Worm (Caenorhabditis elegans): Measurements from ENCODE around the gene F26F4.5.

Gene F26F4.5

ce11 chrIII:4879445-4879844 is 11.6 kb downstream of the F26F4.5 start, which contains the start of gene C35D10.1:
TSS of gene C35D10.1 (plus strand) at chrIII:4879745.
- TF ChIP-seq dao-5 (tag; optimal IDR thresholded peaks at IDR 0.05): no peak
- TF ChIP-seq W03F9.2 (tag; optimal IDR thresholded peaks at IDR 0.05): no peak
- no peak for TF ChIP-seq him-1 (tag; optimal IDR thresholded peaks at IDR 0.05)

ce11 chrIII:4878281-4878680 is 12.8 kb downstream of the F26F4.5 start, which contains the start of the genes tost-1 and arx-6:
TSS of gene tost-1 (minus strand) at chrIII:4878311.
TSS of gene arx-6 (plus strand) at chrIII:4878658.
- TF ChIP-seq dao-5 (tag; optimal IDR thresholded peaks at IDR 0.05) (no peak), him-1 (tag; optimal IDR thresholded peaks at IDR 0.05) (no peak), W03F9.2 (tag; optimal IDR thresholded peaks at IDR 0.05) (no peak)

- TF ChIP-seq him-1 (tag; optimal IDR thresholded peaks at IDR 0.05) (no peak), dao-5 (tag; optimal IDR thresholded peaks at IDR 0.05) (no peak)
These were observed 15.4 kb downstream of the F26F4.5 start for ce11 chrIII:4875663-4876062.

- TF ChIP-seq him-1 (tag; optimal IDR thresholded peaks at IDR 0.05): no peak
- TF ChIP-seq dao-5 (tag; optimal IDR thresholded peaks at IDR 0.05): no peak
- no peak for TF ChIP-seq W03F9.2 (tag; optimal IDR thresholded peaks at IDR 0.05)
These were observed 16.4 kb downstream of the F26F4.5 start, which contains the start of gene C35D10.12 for ce11 chrIII:4874671-4875070. TSS of gene C35D10.12 (minus strand) at chrIII:4874771.

- TF ChIP-seq W03F9.2 (tag; optimal IDR thresholded peaks at IDR 0.05) (no peak), dao-5 (tag; optimal IDR thresholded peaks at IDR 0.05) (no peak), him-1 (tag; optimal IDR thresholded peaks at IDR 0.05) (no peak)
These were observed 17.7 kb downstream of the F26F4.5 start for ce11 chrIII:4873395-4873794.

- no peak for TF ChIP-seq him-1 (tag; optimal IDR thresholded peaks at IDR 0.05)
- TF ChIP-seq W03F9.2 (tag; optimal IDR thresholded peaks at IDR 0.05): no peak
- no peak for TF ChIP-seq dao-5 (tag; optimal IDR thresholded peaks at IDR 0.05)
These were observed 20.6 kb downstream of the F26F4.5 start, which contains the start of gene gipc-1 for ce11 chrIII:4870478-4870877. TSS of gene gipc-1 (plus strand) at chrIII:4870778.

- TF ChIP-seq dao-5 (tag; optimal IDR thresholded peaks at IDR 0.05): no peak
These were observed 22.4 kb downstream of the F26F4.5 start, which contains the start of the genes msd-4 and C35D10.3 for ce11 chrIII:4868643-4869042. TSS of gene msd-4 (minus strand) at chrIII:4868743. TSS of gene C35D10.3 (plus strand) at chrIII:4868921.

- TF ChIP-seq dao-5 (tag; optimal IDR thresholded peaks at IDR 0.05) (no peak), W03F9.2 (tag; optimal IDR thresholded peaks at IDR 0.05) (no peak), him-1 (tag; optimal IDR thresholded peaks at IDR 0.05) (no peak)
These were observed 24.3 kb downstream of the F26F4.5 start, which contains the start of gene C35D10.17 for ce11 chrIII:4866762-4867161. TSS of gene C35D10.17 (plus strand) at chrIII:4867062.

ce11 chrIII:4863127-4863526 is 27.9 kb downstream of the F26F4.5 start, which contains the start of gene coq-8:
TSS of gene coq-8 (plus strand) at chrIII:4863427.
- TF ChIP-seq dao-5 (tag; optimal IDR thresholded peaks at IDR 0.05) (no peak), him-1 (tag; optimal IDR thresholded peaks at IDR 0.05) (no peak), W03F9.2 (tag; optimal IDR thresholded peaks at IDR 0.05) (no peak)

ce11 chrIII:4861744-4862401 is 29.2 kb downstream of the F26F4.5 start, which contains the start of the genes C35D10.10 and C35D10.5:
TSS of gene C35D10.10 (minus strand) at chrIII:4861794.
TSS of gene C35D10.5 (plus strand) at chrIII:4862351.
- TF ChIP-seq him-1 (tag; optimal IDR thresholded peaks at IDR 0.05) (no peak), W03F9.2 (tag; optimal IDR thresholded peaks at IDR 0.05) (no peak), dao-5 (tag; optimal IDR thresholded peaks at IDR 0.05) (no peak)

ce11 chrIII:4859039-4859438 is 32.0 kb downstream of the F26F4.5 start, which contains the start of gene C35D10.6:
TSS of gene C35D10.6 (plus strand) at chrIII:4859339.
- TF ChIP-seq dao-5 (tag; optimal IDR thresholded peaks at IDR 0.05) (no peak), him-1 (tag; optimal IDR thresholded peaks at IDR 0.05) (no peak)

ce11 chrIII:4856992-4857391 is 34.1 kb downstream of the F26F4.5 start:
- TF ChIP-seq dao-5 (tag; optimal IDR thresholded peaks at IDR 0.05): no peak
- TF ChIP-seq W03F9.2 (tag; optimal IDR thresholded peaks at IDR 0.05): no peak
- TF ChIP-seq him-1 (tag; optimal IDR thresholded peaks at IDR 0.05): no peak

ce11 chrIII:4856109-4856508 is 34.9 kb downstream of the F26F4.5 start, which contains the start of gene C35D10.7:
TSS of gene C35D10.7 (plus strand) at chrIII:4856193.
- no peak for TF ChIP-seq him-1 (tag; optimal IDR thresholded peaks at IDR 0.05)
- TF ChIP-seq W03F9.2 (tag; optimal IDR thresholded peaks at IDR 0.05): no peak
- TF ChIP-seq dao-5 (tag; optimal IDR thresholded peaks at IDR 0.05): no peak

- no peak for TF ChIP-seq dao-5 (tag; optimal IDR thresholded peaks at IDR 0.05)
- no peak for TF ChIP-seq W03F9.2 (tag; optimal IDR thresholded peaks at IDR 0.05)
- no peak for TF ChIP-seq him-1 (tag; optimal IDR thresholded peaks at IDR 0.05)
These were observed 36.1 kb downstream of the F26F4.5 start, which contains the start of gene C35D10.8 for ce11 chrIII:4854918-4855317. TSS of gene C35D10.8 (plus strand) at chrIII:4855218.

Measured in whole organism, L4/young adult.